Worm (Caenorhabditis elegans) whole organism, young adult: Measurements from ENCODE around the gene lnkn-1.

ENCODE experiments used
- F52B5.7 ChIP-seq: sonication (generic microtip); optimal IDR thresholded peaks from 2 replicates; lab custom pipeline; 2016; ENCODE audit warnings: mild to moderate bottlenecking, missing genetic modification characterization, missing compliant biosample characterization
- K11D2.4 ChIP-seq: fragments of 200-800 bp; sonication (Bioruptor generic); IDR thresholded peaks from 2 replicates; pipeline ENCODE4 v1.3.6; 2022; ENCODE audit warnings: missing genetic modification reagents, missing genetic modification characterization, missing compliant biosample characterization
- ceh-91 ChIP-seq: fragments of 200-800 bp; sonication (Bioruptor generic); IDR thresholded peaks from 2 replicates; pipeline ENCODE4 v1.3.6; 2022; ENCODE audit warnings: missing genetic modification reagents, missing genetic modification characterization, missing compliant biosample characterization
- lsy-27 ChIP-seq: sonication (generic microtip); optimal IDR thresholded peaks from 2 replicates; lab custom pipeline; 2017; ENCODE audit warnings: missing genetic modification characterization, mild to moderate bottlenecking, missing compliant biosample characterization, antibody characterized with exemption, missing genotype, borderline replicate concordance; ENCODE audit not compliant: insufficient read depth
- nfyb-1 ChIP-seq: fragments of 200-800 bp; sonication (Bioruptor generic); IDR thresholded peaks from 2 replicates; pipeline ENCODE4 v1.3.6; 2022; ENCODE audit warnings: missing genetic modification reagents, missing genetic modification characterization, missing compliant biosample characterization

ce11 chrIII:8849507-8849906 lies 40.5 kb upstream of the lnkn-1 start, which contains the start of gene F44E2.8:
- no peak for TF ChIP-seq F52B5.7 (tag; lab: Kevin White, UChicago)
- TF ChIP-seq nfyb-1 (GFP tag; lab: Robert Waterston, UW): 0 out of 2 replicates have a peak, but pooled peaks have one; percentile 52
- TF ChIP-seq lsy-27 (tag; lab: Kevin White, UChicago): no peak
- no peak for TF ChIP-seq ceh-91 (GFP tag; lab: Robert Waterston, UW)
- no peak for TF ChIP-seq K11D2.4 (GFP tag; lab: Robert Waterston, UW)
